Fruit fly (Drosophila melanogaster): ENCODE results near the gene CG1792.

dm6 chr3R:31605790-31606189 is 10.3 kb upstream of the CG1792 start:
- TF ChIP-seq psq (optimal IDR thresholded peaks at IDR 0.05) (no peak), Dll (optimal IDR thresholded peaks at IDR 0.05) (no peak)

Measured in whole organism.